Worm (Caenorhabditis elegans): ENCODE data around the gene calu-1.

DNA sequence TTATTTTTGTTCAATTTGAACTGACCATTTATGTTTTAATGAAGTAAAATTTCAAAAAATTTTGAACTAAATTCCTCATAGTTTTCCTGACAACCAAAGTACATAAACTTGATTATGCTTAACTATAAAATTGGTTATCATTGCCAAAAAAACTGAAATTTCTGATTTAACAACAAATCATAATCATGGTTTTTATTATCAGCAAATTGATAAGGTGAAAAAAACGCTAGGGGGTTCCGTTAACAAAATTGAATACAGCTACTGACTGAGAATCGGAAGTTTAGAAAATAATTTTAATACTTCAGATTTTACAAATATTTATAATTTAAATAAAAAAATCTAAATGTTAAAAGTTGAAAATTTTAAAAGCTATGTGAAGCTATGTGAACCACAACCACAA, 36.3 kb upstream of the calu-1 start:
- TF ChIP-seq him-1 (tag; optimal IDR thresholded peaks at IDR 0.05) = no peak
- no peak for TF ChIP-seq W03F9.2 (tag; optimal IDR thresholded peaks at IDR 0.05)
- no peak for TF ChIP-seq dao-5 (tag; optimal IDR thresholded peaks at IDR 0.05)
